Worm (Caenorhabditis elegans) whole organism, L4 larva: ENCODE data around the gene vab-2.

Experiments
- F37D6.2 ChIP-seq: sonication (generic microtip); optimal IDR thresholded peaks from 2 replicates; lab custom pipeline; 2016; ENCODE audit warnings: mild to moderate bottlenecking, missing genetic modification characterization, missing compliant biosample characterization
- T20F7.1 ChIP-seq: fragments of 200-800 bp; sonication (Bioruptor generic); optimal IDR thresholded peaks from 2 replicates; lab custom pipeline; 2018; ENCODE audit warnings: mild to moderate bottlenecking, missing genetic modification characterization, missing compliant biosample characterization
- T26A8.4 ChIP-seq: fragments of 200-800 bp; sonication (Bioruptor generic); IDR thresholded peaks from 2 replicates; pipeline ENCODE4 v1.3.6; 2022; ENCODE audit warnings: missing genetic modification characterization, missing compliant biosample characterization
- Y48G9A.11 ChIP-seq: fragments of 200-800 bp; sonication (Bioruptor generic); IDR thresholded peaks from 2 replicates; pipeline ENCODE4 v1.3.6; 2022; ENCODE audit warnings: missing genetic modification reagents, missing genetic modification characterization, missing compliant biosample characterization
- Y5F2A.4 ChIP-seq: fragments of 200-800 bp; sonication (Bioruptor generic); optimal IDR thresholded peaks from 2 replicates; lab custom pipeline; 2018; ENCODE audit warnings: mild to moderate bottlenecking, missing genetic modification characterization, missing compliant biosample characterization
- Y75B8A.6 ChIP-seq: fragments of 200-800 bp; sonication (Bioruptor generic); IDR thresholded peaks from 2 replicates; pipeline ENCODE4 v1.3.6; 2022; ENCODE audit warnings: missing genetic modification reagents, missing genetic modification characterization, missing compliant biosample characterization
- ZK546.5 ChIP-seq, 2 experiments: sonication (generic microtip); optimal IDR thresholded peaks; 2 replicates each; lab custom pipeline; 2017; ENCODE audit warnings: missing biosample characterization in 2 of 2, missing genetic modification characterization in 2 of 2
- aha-1 ChIP-seq: fragments of 150-350 bp; peaks from one replicate; lab custom pipeline; 2014; ENCODE audit warnings: missing biosample characterization, missing genetic modification characterization
- arid-1 ChIP-seq: fragments of 200-800 bp; sonication (Bioruptor generic); conservative IDR thresholded peaks from 2 replicates; pipeline ENCODE4 v1.3.6; 2022; ENCODE audit warnings: missing genetic modification reagents, missing genetic modification characterization, missing compliant biosample characterization
- ceh-44 ChIP-seq: fragments of 200-800 bp; sonication (Bioruptor generic); IDR thresholded peaks from 2 replicates; pipeline ENCODE4 v1.3.6; 2022; ENCODE audit warnings: missing genetic modification reagents, missing genetic modification characterization, missing compliant biosample characterization
- ceh-82 ChIP-seq: sonication (generic microtip); optimal IDR thresholded peaks from 2 replicates; lab custom pipeline; 2017; ENCODE audit warnings: missing biosample characterization, missing genetic modification characterization
- ces-1 ChIP-seq: fragments of 150-350 bp; sonication (generic microtip); optimal IDR thresholded peaks from 4 replicates; lab custom pipeline; 2014; ENCODE audit warnings: missing biosample characterization, missing genetic modification reagents, missing genetic modification characterization
- cey-2 ChIP-seq: sonication (generic microtip); optimal IDR thresholded peaks from 3 replicates; lab custom pipeline; 2017; ENCODE audit warnings: missing genetic modification characterization, mild to moderate bottlenecking, missing compliant biosample characterization, antibody characterized with exemption, borderline replicate concordance; ENCODE audit not compliant: insufficient read depth
- ctbp-1 ChIP-seq: fragments of 200-800 bp; sonication (Bioruptor generic); IDR thresholded peaks from 2 replicates; pipeline ENCODE4 v1.3.6; 2022; ENCODE audit warnings: missing genetic modification reagents, missing genetic modification characterization, missing compliant biosample characterization
- daf-12 ChIP-seq: fragments of 150-350 bp; optimal IDR thresholded peaks from 2 replicates; lab custom pipeline; 2014; ENCODE audit warnings: missing biosample characterization, missing genetic modification reagents, missing genetic modification characterization
- daf-16 ChIP-seq, 3 experiments: sonication (generic microtip); optimal IDR thresholded peaks; 2 replicates each; lab custom pipeline; 2016 to 2017; ENCODE audit warnings: missing genetic modification characterization in 3 of 3, missing genetic modification reagents in 3 of 3, mild to moderate bottlenecking in 2 of 3, missing compliant biosample characterization in 2 of 3, missing biosample characterization in 1 of 3, moderate library complexity in 1 of 3
- dpl-1 ChIP-seq: fragments of 150-350 bp; optimal IDR thresholded peaks from 2 replicates; lab custom pipeline; 2014; ENCODE audit warnings: missing biosample characterization, missing genetic modification reagents, missing genetic modification characterization
- dve-1 ChIP-seq: sonication (generic microtip); optimal IDR thresholded peaks from 2 replicates; lab custom pipeline; 2017; ENCODE audit warnings: antibody characterized with exemption, mild to moderate bottlenecking, missing genetic modification characterization, missing compliant biosample characterization; ENCODE audit not compliant: insufficient read depth
- egl-27 ChIP-seq: sonication (generic microtip); optimal IDR thresholded peaks from 3 replicates; lab custom pipeline; 2017; ENCODE audit warnings: missing biosample characterization, missing genetic modification reagents, missing genetic modification characterization
- egl-43 ChIP-seq: fragments of 200-800 bp; sonication (Bioruptor generic); IDR thresholded peaks from 2 replicates; pipeline ENCODE4 v1.3.6; 2022; ENCODE audit warnings: missing genetic modification reagents, missing genetic modification characterization, missing compliant biosample characterization
- hif-1 ChIP-seq, 2 experiments: sonication (generic microtip); optimal IDR thresholded peaks; 2 replicates each; lab custom pipeline; 2016 to 2017; ENCODE audit warnings: missing compliant biosample characterization in 2 of 2, missing genetic modification characterization in 2 of 2, missing genetic modification reagents in 2 of 2, missing genotype in 2 of 2, mild to moderate bottlenecking in 1 of 2
- hmg-1.1 ChIP-seq: fragments of 200-800 bp; sonication (Bioruptor generic); IDR thresholded peaks from 2 replicates; pipeline ENCODE4 v1.3.6; 2022; ENCODE audit warnings: missing genetic modification reagents, missing genetic modification characterization, missing compliant biosample characterization
- lim-7 ChIP-seq: fragments of 200-800 bp; sonication (Bioruptor generic); IDR thresholded peaks from 2 replicates; pipeline ENCODE4 v1.3.6; 2022; ENCODE audit warnings: missing genetic modification characterization, missing compliant biosample characterization
- lin-13 ChIP-seq: fragments of 150-350 bp; optimal IDR thresholded peaks from 2 replicates; lab custom pipeline; 2014; ENCODE audit warnings: missing biosample characterization, missing genetic modification reagents, missing genetic modification characterization
- lin-38 ChIP-seq: fragments of 200-800 bp; sonication (Bioruptor generic); IDR thresholded peaks from 2 replicates; pipeline ENCODE4 v1.3.6; 2022; ENCODE audit warnings: missing genetic modification reagents, missing genetic modification characterization, missing compliant biosample characterization
- lir-3 ChIP-seq: sonication (generic microtip); optimal IDR thresholded peaks from 2 replicates; lab custom pipeline; 2016; ENCODE audit warnings: mild to moderate bottlenecking, missing genetic modification characterization, missing compliant biosample characterization
- lsy-2 ChIP-seq, 2 experiments: fragments of 150-350 bp in 1 of 2; sonication (generic microtip) in 1 of 2; optimal IDR thresholded peaks; 2 replicates each; lab custom pipeline; 2014 to 2017; ENCODE audit warnings: missing biosample characterization in 2 of 2, missing genetic modification characterization in 2 of 2
- madf-5 ChIP-seq, 2 experiments: fragments of 200-800 bp; sonication (Bioruptor generic); IDR thresholded peaks; 2 replicates each; pipeline ENCODE4 v1.3.6; 2022; ENCODE audit warnings: missing compliant biosample characterization in 2 of 2, missing genetic modification characterization in 2 of 2
- mdt-29 ChIP-seq: fragments of 200-800 bp; sonication (Bioruptor generic); IDR thresholded peaks from 2 replicates; pipeline ENCODE4 v1.3.6; 2022; ENCODE audit warnings: missing genetic modification reagents, missing genetic modification characterization, missing compliant biosample characterization
- mes-2 ChIP-seq: sonication (generic microtip); optimal IDR thresholded peaks from 2 replicates; lab custom pipeline; 2016; ENCODE audit warnings: missing genotype, mild to moderate bottlenecking, missing genetic modification characterization, missing compliant biosample characterization; ENCODE audit not compliant: poor library complexity, severe bottlenecking
- mxl-2 ChIP-seq: fragments of 200-800 bp; sonication (Bioruptor generic); conservative IDR thresholded peaks from 2 replicates; pipeline ENCODE4 v1.3.6; 2022; ENCODE audit warnings: missing genetic modification reagents, missing genetic modification characterization, missing compliant biosample characterization
- mxl-3 ChIP-seq: fragments of 200-800 bp; sonication (Bioruptor generic); optimal IDR thresholded peaks from 2 replicates; lab custom pipeline; 2018; ENCODE audit warnings: mild to moderate bottlenecking, missing genetic modification characterization, missing compliant biosample characterization
- nhr-102 ChIP-seq: sonication (generic microtip); optimal IDR thresholded peaks from 2 replicates; lab custom pipeline; 2016; ENCODE audit warnings: mild to moderate bottlenecking, missing genetic modification characterization, moderate library complexity, missing compliant biosample characterization
- nhr-111 ChIP-seq: fragments of 200-800 bp; sonication (Bioruptor generic); optimal IDR thresholded peaks from 2 replicates; lab custom pipeline; 2018; ENCODE audit warnings: mild to moderate bottlenecking, missing genetic modification characterization, missing compliant biosample characterization
- nhr-237 ChIP-seq: sonication (generic microtip); optimal IDR thresholded peaks from 2 replicates; lab custom pipeline; 2017; ENCODE audit warnings: missing biosample characterization, missing genetic modification characterization
- nhr-25 ChIP-seq: sonication (generic microtip); optimal IDR thresholded peaks from 2 replicates; lab custom pipeline; 2017; ENCODE audit warnings: missing genetic modification characterization, mild to moderate bottlenecking, missing compliant biosample characterization, antibody characterized with exemption, moderate library complexity, borderline replicate concordance; ENCODE audit not compliant: insufficient read depth
- nhr-42 ChIP-seq: fragments of 200-800 bp; sonication (Bioruptor generic); IDR thresholded peaks from 2 replicates; pipeline ENCODE4 v1.3.6; 2022; ENCODE audit warnings: missing genetic modification characterization, missing compliant biosample characterization
- pha-4 ChIP-seq, 2 experiments: fragments of 150-350 bp in 1 of 2; fragments of 200-800 bp in 1 of 2; sonication (Bioruptor generic) in 1 of 2; IDR thresholded peaks in 1 of 2; optimal IDR thresholded peaks in 1 of 2; 2 replicates each; pipeline versions ENCODE4 v1.3.6 to Lab custom; 2014 to 2022; ENCODE audit warnings: missing genetic modification characterization in 2 of 2, missing genetic modification reagents in 2 of 2, missing biosample characterization in 1 of 2, missing compliant biosample characterization in 1 of 2
- saeg-2 ChIP-seq: fragments of 200-800 bp; sonication (Bioruptor generic); IDR thresholded peaks from 2 replicates; pipeline ENCODE4 v1.3.6; 2022; ENCODE audit warnings: missing genetic modification reagents, missing genetic modification characterization, missing compliant biosample characterization
- set-16 ChIP-seq: fragments of 200-800 bp; sonication (Bioruptor generic); IDR thresholded peaks from 2 replicates; pipeline ENCODE4 v1.3.6; 2022; ENCODE audit warnings: missing genetic modification reagents, missing genetic modification characterization, missing compliant biosample characterization
- snpc-1.2 ChIP-seq: fragments of 200-800 bp; sonication (Bioruptor generic); IDR thresholded peaks from 2 replicates; pipeline ENCODE4 v1.3.6; 2022; ENCODE audit warnings: missing genetic modification reagents, missing genetic modification characterization, missing compliant biosample characterization
- tra-1 ChIP-seq: fragments of 200-800 bp; sonication (Bioruptor generic); IDR thresholded peaks from 2 replicates; pipeline ENCODE4 v1.3.6; 2022; ENCODE audit warnings: missing genetic modification reagents, missing genetic modification characterization, missing compliant biosample characterization
- unc-39 ChIP-seq: sonication (generic microtip); optimal IDR thresholded peaks from 2 replicates; lab custom pipeline; 2017; ENCODE audit warnings: missing biosample characterization, missing genetic modification characterization
- zfp-2 ChIP-seq: sonication (generic microtip); optimal IDR thresholded peaks from 2 replicates; lab custom pipeline; 2016; ENCODE audit warnings: mild to moderate bottlenecking, missing genetic modification characterization, missing compliant biosample characterization

vab-2 gene

DNA sequence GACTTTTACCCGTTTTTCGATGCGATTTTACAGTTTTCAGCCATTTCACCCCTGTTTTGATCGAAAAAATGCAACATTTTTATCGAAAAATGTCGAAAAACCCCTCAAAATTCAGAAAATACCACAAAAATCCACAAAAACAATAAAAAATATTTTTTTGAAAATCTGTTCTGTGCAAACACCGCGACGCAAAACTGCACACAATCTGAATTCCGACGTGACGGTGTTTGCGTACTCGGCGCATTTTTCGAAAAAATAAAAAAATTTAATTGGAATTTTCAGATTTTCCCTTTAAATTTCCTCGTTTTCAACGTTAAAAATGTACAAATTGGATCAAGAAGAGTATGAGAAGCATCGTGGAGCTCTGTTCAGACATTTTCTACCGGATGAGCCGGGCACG lies 40.8 kb downstream of the vab-2 start, which contains the start of gene smgl-2 (continued):
- TF ChIP-seq F37D6.2 (tag; lab: Kevin White, UChicago) (no peak), mes-2 (tag; lab: Kevin White, UChicago) (peak; percentile 80), mxl-2 (GFP tag; lab: Robert Waterston, UW) (no peak), T26A8.4 (GFP tag; lab: Robert Waterston, UW) (no peak; the same call in 1 of the 2 replicates), unc-39 (tag; lab: Kevin White, UChicago) (no peak), egl-43 (no peak), daf-16 (GFP tag; optimal IDR thresholded peaks at IDR 0.05; lab: Kevin White, UChicago) (no peak), daf-16 (tag; optimal IDR thresholded peaks at IDR 0.05; lab: Kevin White, UChicago) (peak; percentile 34), hmg-1.1 (GFP tag; lab: Robert Waterston, UW) (peak; percentile 43), lsy-2 (tag; optimal IDR thresholded peaks at IDR 0.05; lab: Kevin White, UChicago) (peak in 1 of 2 experiments; percentile 88), nhr-111 (GFP tag; lab: Kevin White, UChicago) (no peak), madf-5 (GFP tag; IDR thresholded peaks at IDR 0.05; lab: Robert Waterston, UW) (no peak)
- TF ChIP-seq, all 104 proteins: peak for 19

DNA sequence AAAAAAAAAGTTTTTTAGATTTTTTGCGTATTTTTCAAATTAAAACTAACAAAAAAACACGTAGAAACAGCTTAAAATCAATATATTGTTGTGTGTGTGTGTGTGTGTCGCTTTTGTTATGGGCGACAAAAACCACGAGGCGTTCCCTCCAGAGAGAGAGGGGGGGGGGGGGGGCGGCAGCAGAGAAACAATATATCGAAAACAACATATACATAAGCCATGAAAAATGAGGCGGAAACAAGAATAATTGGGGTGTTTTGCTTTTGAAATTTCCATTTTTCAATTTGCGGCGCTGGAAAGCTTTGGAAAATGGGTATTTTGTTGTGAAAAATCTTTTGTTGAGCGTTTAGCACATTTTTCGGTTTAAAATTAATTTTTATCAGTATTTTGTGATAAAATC lies 41.3 kb downstream of the vab-2 start, which contains the start of gene Y37E11AM.2:
TSS of gene Y37E11AM.2 (minus strand) at position 101 of the 400 bp plus-strand sequence.
- TF ChIP-seq saeg-2: no peak
- no peak for TF ChIP-seq aha-1 (tag; lab: Kevin White, UChicago)
- TF ChIP-seq hmg-1.1 (GFP tag; lab: Robert Waterston, UW): no peak
- TF ChIP-seq nhr-237 (tag; lab: Kevin White, UChicago): no peak
- no peak for TF ChIP-seq ceh-82
- TF ChIP-seq ceh-44: no peak
- TF ChIP-seq Y75B8A.6 (GFP tag; lab: Robert Waterston, UW): no peak
- no peak for TF ChIP-seq tra-1 (GFP tag; lab: Robert Waterston, UW)
- no peak for TF ChIP-seq zfp-2 (tag; lab: Kevin White, UChicago)
- no peak for TF ChIP-seq mxl-2 (GFP tag; lab: Robert Waterston, UW)
- TF ChIP-seq ctbp-1 (GFP tag; lab: Robert Waterston, UW): no peak
- TF ChIP-seq set-16 (GFP tag; lab: Robert Waterston, UW): no peak
- no peak for TF ChIP-seq arid-1 (GFP tag; lab: Robert Waterston, UW)
- no peak for TF ChIP-seq nhr-42 (GFP tag; lab: Robert Waterston, UW)
- no peak for TF ChIP-seq T20F7.1
- no peak for TF ChIP-seq cey-2 (tag; lab: Kevin White, UChicago)

ce11 chrIV:3722690-3723089 lies 43.9 kb downstream of the vab-2 start, which contains the start of gene Y37E11AM.4:
Gene Y37E11AM.4 (minus strand): TSS chrIV:3722790.
- TF ChIP-seq pha-4 (GFP tag; IDR thresholded peaks at IDR 0.05; lab: Robert Waterston, UW): no peak
- no peak for TF ChIP-seq pha-4 (tag; optimal IDR thresholded peaks at IDR 0.05; lab: Kevin White, UChicago)

DNA sequence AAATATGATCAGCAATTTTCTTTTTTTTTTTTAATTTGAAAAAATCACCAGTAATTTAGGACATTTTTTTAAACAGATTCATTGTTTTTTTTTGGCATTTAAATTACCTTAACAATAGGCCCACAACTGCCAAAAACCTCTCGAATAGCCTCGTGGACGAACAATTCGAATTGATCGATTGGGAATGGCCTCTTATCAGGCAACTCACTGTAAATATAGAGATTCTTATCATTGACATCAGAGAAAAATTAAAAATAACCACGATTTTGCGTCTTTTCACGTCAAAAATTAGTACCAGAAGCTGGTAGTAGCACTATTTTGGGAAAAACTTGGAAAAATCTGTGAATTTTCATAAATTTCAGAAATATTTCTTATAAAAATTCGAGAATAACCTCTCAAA lies 44.7 kb downstream of the vab-2 start:
- no peak for TF ChIP-seq Y48G9A.11 (GFP tag; lab: Robert Waterston, UW)
- no peak for TF ChIP-seq Y5F2A.4 (GFP tag; lab: Kevin White, UChicago)
- TF ChIP-seq egl-27 (tag; lab: Kevin White, UChicago): no peak
- no peak for TF ChIP-seq lin-13 (GFP tag; lab: Kevin White, UChicago)
- TF ChIP-seq Y75B8A.6 (GFP tag; lab: Robert Waterston, UW): no peak
- TF ChIP-seq lim-7 (GFP tag; lab: Robert Waterston, UW): no peak
- no peak for TF ChIP-seq dpl-1 (GFP tag; lab: Kevin White, UChicago)
- no peak for TF ChIP-seq ZK546.5 (tag; optimal IDR thresholded peaks at IDR 0.05; lab: Kevin White, UChicago)
- no peak for TF ChIP-seq nhr-25
- TF ChIP-seq mdt-29 (GFP tag; lab: Robert Waterston, UW): no peak
- TF ChIP-seq lin-38: no peak
- TF ChIP-seq dve-1 (tag; lab: Kevin White, UChicago): peak; percentile 32
- TF ChIP-seq hif-1 (tag; optimal IDR thresholded peaks at IDR 0.05; lab: Kevin White, UChicago): no peak
- no peak for TF ChIP-seq nhr-102 (tag; lab: Kevin White, UChicago)
- TF ChIP-seq daf-12 (tag; lab: Kevin White, UChicago): no peak
- no peak for TF ChIP-seq T20F7.1
- no peak for TF ChIP-seq mxl-3 (GFP tag; lab: Kevin White, UChicago)
- no peak for TF ChIP-seq ces-1 (GFP tag; lab: Kevin White, UChicago)
- TF ChIP-seq lir-3: no peak
- no peak for TF ChIP-seq snpc-1.2 (GFP tag; lab: Robert Waterston, UW)
